Worm (Caenorhabditis elegans) whole organism, early embryonic: ENCODE measurements around the gene M163.10.

Source experiments
- B0310.2 ChIP-seq: sonication (generic microtip); optimal IDR thresholded peaks from 2 replicates; lab custom pipeline; 2016; ENCODE audit warnings: mild to moderate bottlenecking, missing genetic modification characterization, missing compliant biosample characterization
- F13C5.2 ChIP-seq: sonication (generic microtip); optimal IDR thresholded peaks from 2 replicates; lab custom pipeline; 2017; ENCODE audit warnings: mild to moderate bottlenecking, missing genetic modification characterization, inconsistent platforms, missing compliant biosample characterization
- aly-1 ChIP-seq: sonication (generic microtip); optimal IDR thresholded peaks from 2 replicates; lab custom pipeline; 2016; ENCODE audit warnings: missing genetic modification characterization, missing compliant biosample characterization
- ama-1 ChIP-seq: fragments of 150-350 bp; optimal IDR thresholded peaks from 2 replicates; lab custom pipeline; 2014
- ceh-13 ChIP-seq: fragments of 200-800 bp; sonication (Bioruptor generic); optimal IDR thresholded peaks from 2 replicates; lab custom pipeline; 2018; ENCODE audit warnings: mild to moderate bottlenecking, missing genetic modification characterization, missing compliant biosample characterization
- ceh-36 ChIP-seq: sonication (generic microtip); optimal IDR thresholded peaks from 2 replicates; lab custom pipeline; 2016; ENCODE audit warnings: missing genetic modification characterization, inconsistent platforms, missing compliant biosample characterization
- ets-7 ChIP-seq: sonication (generic microtip); optimal IDR thresholded peaks from 2 replicates; lab custom pipeline; 2016; ENCODE audit warnings: missing genotype, missing genetic modification characterization, missing compliant biosample characterization
- flt-1 ChIP-seq: fragments of 200-800 bp; sonication (Bioruptor generic); IDR thresholded peaks from 2 replicates; pipeline ENCODE4 v1.3.6; 2022; ENCODE audit warnings: missing genetic modification characterization, missing compliant biosample characterization
- pes-1 ChIP-seq: fragments of 200-800 bp; sonication (Bioruptor generic); IDR thresholded peaks from 2 replicates; pipeline ENCODE4 v1.3.6; 2022; ENCODE audit warnings: missing genetic modification reagents, missing genetic modification characterization, missing compliant biosample characterization
- tbx-11 ChIP-seq: fragments of 200-800 bp; sonication (Bioruptor generic); IDR thresholded peaks from 2 replicates; pipeline ENCODE4 v1.3.6; 2022; ENCODE audit warnings: missing genetic modification characterization, missing compliant biosample characterization
- tbx-37 ChIP-seq: fragments of 200-800 bp; sonication (Bioruptor generic); conservative IDR thresholded peaks from 2 replicates; pipeline ENCODE4 v1.3.6; 2022; ENCODE audit warnings: missing genetic modification reagents, missing genetic modification characterization, missing compliant biosample characterization

DNA sequence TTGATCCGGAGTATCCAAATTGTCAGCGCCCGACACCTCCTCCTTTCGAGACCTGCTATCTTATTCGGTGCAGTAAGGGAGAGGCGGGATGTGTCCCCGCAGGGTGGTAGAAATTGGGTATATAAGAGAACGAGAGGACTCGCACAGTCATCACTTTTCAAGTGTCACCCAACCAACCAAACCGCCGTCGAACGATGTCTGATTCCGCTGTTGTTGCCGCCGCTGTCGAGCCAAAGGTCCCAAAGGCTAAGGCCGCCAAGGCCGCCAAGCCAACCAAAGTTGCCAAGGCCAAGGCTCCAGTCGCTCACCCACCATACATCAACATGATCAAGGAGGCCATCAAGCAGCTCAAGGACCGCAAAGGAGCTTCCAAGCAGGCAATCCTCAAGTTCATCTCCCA is 19.2 kb downstream of the M163.10 start, which contains the start of gene his-24:
- TF ChIP-seq ama-1 (lab: Kevin White, UChicago), result peak; percentile 98
- peak; percentile 58 for TF ChIP-seq pes-1
- peak; percentile 57 for TF ChIP-seq F13C5.2
- TF ChIP-seq ets-7, result no peak
- TF ChIP-seq ceh-36 (tag; lab: Kevin White, UChicago), result no peak
- TF ChIP-seq tbx-37 (GFP tag; lab: Robert Waterston, UW), result peak; percentile 30; the same call in 1 of the 2 replicates
- TF ChIP-seq B0310.2 (tag; lab: Kevin White, UChicago), result no peak
- no peak for TF ChIP-seq ceh-13
- TF ChIP-seq flt-1, result no peak
- peak; percentile 60 for TF ChIP-seq tbx-11 (GFP tag; lab: Robert Waterston, UW)
- TF ChIP-seq aly-1 (tag; lab: Kevin White, UChicago), result no peak
